Fruit fly (Drosophila melanogaster) whole organism, embryonic: ENCODE data around the gene CG4914.
A peak's percentile ranks its signal among the peaks of the same experiment; 100 is the strongest.

Experiments
- Antp ChIP-seq: fragments of 200-800 bp; sonication (Bioruptor generic); optimal IDR thresholded peaks from 3 replicates; lab custom pipeline; 2016; ENCODE audit warnings: missing biosample characterization, missing genetic modification characterization
- Bdp1 ChIP-seq: fragments of 200-800 bp; sonication (Bioruptor generic); optimal IDR thresholded peaks from 3 replicates; lab custom pipeline; 2016; ENCODE audit warnings: missing biosample characterization, missing genetic modification characterization
- Bgb ChIP-seq: fragments of 200-800 bp; sonication (Bioruptor generic); IDR thresholded peaks from 2 replicates; pipeline ENCODE4 v1.3.6; 2022; ENCODE audit warnings: missing biosample characterization, missing genetic modification characterization; ENCODE audit not compliant: partially characterized antibody
- CG10267 ChIP-seq: fragments of 200-800 bp; sonication (Bioruptor generic); optimal IDR thresholded peaks from 2 replicates; lab custom pipeline; 2018; ENCODE audit warnings: missing biosample characterization, mild to moderate bottlenecking, missing genetic modification characterization, moderate library complexity
- CG11504 ChIP-seq: fragments of 200-800 bp; sonication (Bioruptor generic); optimal IDR thresholded peaks from 3 replicates; lab custom pipeline; 2019; ENCODE audit warnings: missing biosample characterization, mild to moderate bottlenecking, missing genetic modification characterization, moderate library complexity
- CG12391 ChIP-seq: fragments of 200-800 bp; sonication (Bioruptor generic); optimal IDR thresholded peaks from 3 replicates; lab custom pipeline; 2018; ENCODE audit warnings: missing biosample characterization, mild to moderate bottlenecking, missing genetic modification characterization, moderate library complexity
- CG13894 ChIP-seq: fragments of 200-800 bp; sonication (Bioruptor generic); optimal IDR thresholded peaks from 3 replicates; lab custom pipeline; 2018; ENCODE audit warnings: missing biosample characterization, mild to moderate bottlenecking, missing genetic modification characterization, moderate library complexity
- CG14710 ChIP-seq: fragments of 200-800 bp; sonication (Bioruptor generic); optimal IDR thresholded peaks from 3 replicates; lab custom pipeline; 2019; ENCODE audit warnings: missing biosample characterization, mild to moderate bottlenecking, missing genetic modification characterization, moderate library complexity
- CG15073 ChIP-seq: fragments of 200-800 bp; sonication (Bioruptor generic); optimal IDR thresholded peaks from 2 replicates; lab custom pipeline; 2016; ENCODE audit warnings: missing biosample characterization, missing genetic modification characterization
- CG17359 ChIP-seq: fragments of 200-800 bp; sonication (Bioruptor generic); optimal IDR thresholded peaks from 3 replicates; lab custom pipeline; 2018; ENCODE audit warnings: missing biosample characterization, mild to moderate bottlenecking, missing genetic modification characterization, moderate library complexity
- CG17361 ChIP-seq: fragments of 200-800 bp; sonication (Bioruptor generic); IDR thresholded peaks from 3 replicates; pipeline ENCODE4 v1.3.6; 2022; ENCODE audit warnings: missing biosample characterization, missing genetic modification characterization
- CG17829 ChIP-seq: fragments of 200-800 bp; optimal IDR thresholded peaks from 2 replicates; lab custom pipeline; 2019; ENCODE audit warnings: missing biosample characterization, mild to moderate bottlenecking, missing genetic modification characterization, moderate library complexity
- CG17912 ChIP-seq: fragments of 200-800 bp; sonication (Bioruptor generic); optimal IDR thresholded peaks from 2 replicates; lab custom pipeline; 2018; ENCODE audit warnings: missing biosample characterization, mild to moderate bottlenecking, missing genetic modification characterization
- CG2712 ChIP-seq: fragments of 200-800 bp; optimal IDR thresholded peaks from 3 replicates; lab custom pipeline; 2019; ENCODE audit warnings: missing biosample characterization, mild to moderate bottlenecking, missing genetic modification characterization, moderate library complexity
- CG33213 ChIP-seq: fragments of 200-800 bp; sonication (Bioruptor generic); optimal IDR thresholded peaks from 3 replicates; lab custom pipeline; 2016; ENCODE audit warnings: missing biosample characterization, missing genetic modification characterization
- CG3407 ChIP-seq: fragments of 200-800 bp; sonication (Bioruptor generic); optimal IDR thresholded peaks from 2 replicates; lab custom pipeline; 2018; ENCODE audit warnings: missing biosample characterization, mild to moderate bottlenecking, missing genetic modification characterization
- CG3995 ChIP-seq: fragments of 200-800 bp; sonication (Bioruptor generic); optimal IDR thresholded peaks from 3 replicates; lab custom pipeline; 2016; ENCODE audit warnings: missing biosample characterization, missing genetic modification characterization
- CG7839 ChIP-seq: fragments of 200-800 bp; sonication (Bioruptor generic); optimal IDR thresholded peaks from 3 replicates; lab custom pipeline; 2018; ENCODE audit warnings: missing biosample characterization, mild to moderate bottlenecking, missing genetic modification characterization, moderate library complexity
- CG8290 ChIP-seq, 3 experiments: fragments of 200-800 bp; sonication (Bioruptor generic); optimal IDR thresholded peaks; 2 replicates each; lab custom pipeline; 2016 to 2019; ENCODE audit warnings: missing biosample characterization in 3 of 3, missing genetic modification characterization in 3 of 3, mild to moderate bottlenecking in 2 of 3, moderate library complexity in 1 of 3
- CoRest ChIP-seq: fragments of 200-800 bp; sonication (Bioruptor generic); optimal IDR thresholded peaks from 3 replicates; lab custom pipeline; 2018; ENCODE audit warnings: missing biosample characterization, mild to moderate bottlenecking, missing genetic modification characterization, moderate library complexity
- Dek ChIP-seq: fragments of 200-800 bp; sonication (Bioruptor generic); optimal IDR thresholded peaks from 3 replicates; lab custom pipeline; 2019; ENCODE audit warnings: missing biosample characterization, mild to moderate bottlenecking, missing genetic modification characterization, moderate library complexity
- Dip2 ChIP-seq: fragments of 200-800 bp; sonication (Bioruptor generic); IDR thresholded peaks from 2 replicates; pipeline ENCODE4 v1.3.6; 2022; ENCODE audit warnings: missing biosample characterization, missing genetic modification characterization
- Dp ChIP-seq: fragments of 200-800 bp; sonication (Bioruptor generic); optimal IDR thresholded peaks from 2 replicates; lab custom pipeline; 2018; ENCODE audit warnings: missing biosample characterization, mild to moderate bottlenecking, missing genetic modification characterization, moderate library complexity
- Ets97D ChIP-seq: fragments of 200-800 bp; sonication (Bioruptor generic); optimal IDR thresholded peaks from 3 replicates; lab custom pipeline; 2016; ENCODE audit warnings: missing biosample characterization, missing genetic modification characterization
- Hmr ChIP-seq: fragments of 200-800 bp; sonication (Bioruptor generic); optimal IDR thresholded peaks from 3 replicates; lab custom pipeline; 2017; ENCODE audit warnings: mild to moderate bottlenecking, missing biosample characterization, missing genetic modification reagents, missing genetic modification characterization
- Hmx ChIP-seq: fragments of 200-800 bp; sonication (Bioruptor generic); optimal IDR thresholded peaks from 2 replicates; lab custom pipeline; 2016; ENCODE audit warnings: missing biosample characterization, missing genetic modification characterization
- Lhr ChIP-seq: fragments of 200-800 bp; sonication (Bioruptor generic); optimal IDR thresholded peaks from 3 replicates; lab custom pipeline; 2017; ENCODE audit warnings: mild to moderate bottlenecking, missing biosample characterization, missing genetic modification reagents, missing genetic modification characterization
- Lim3 ChIP-seq: fragments of 200-800 bp; sonication (Bioruptor generic); IDR thresholded peaks from 2 replicates; pipeline ENCODE4 v1.3.6; 2022; ENCODE audit warnings: missing biosample characterization, missing genetic modification characterization
- Med ChIP-seq: fragments of 200-800 bp; sonication (Bioruptor generic); peaks from one replicate; lab custom pipeline; 2016; ENCODE audit warnings: missing biosample characterization, missing genetic modification characterization, mild to moderate bottlenecking, inconsistent platforms, moderate library complexity
- Myb ChIP-seq: fragments of 200-800 bp; sonication (Bioruptor generic); optimal IDR thresholded peaks from 2 replicates; lab custom pipeline; 2016; ENCODE audit warnings: missing biosample characterization, missing genetic modification characterization
- NK7.1 ChIP-seq: fragments of 200-800 bp; sonication (Bioruptor generic); optimal IDR thresholded peaks from 3 replicates; lab custom pipeline; 2016; ENCODE audit warnings: missing biosample characterization, missing genetic modification characterization
- Nf-YC ChIP-seq: fragments of 200-800 bp; optimal IDR thresholded peaks from 3 replicates; lab custom pipeline; 2019; ENCODE audit warnings: missing biosample characterization, mild to moderate bottlenecking, missing genetic modification characterization, moderate library complexity
- PHDP ChIP-seq: fragments of 200-800 bp; sonication (Bioruptor generic); optimal IDR thresholded peaks from 3 replicates; lab custom pipeline; 2018; ENCODE audit warnings: missing biosample characterization, mild to moderate bottlenecking, missing genetic modification characterization, moderate library complexity
- Rfx ChIP-seq: fragments of 200-800 bp; sonication (Bioruptor generic); IDR thresholded peaks from 2 replicates; pipeline ENCODE4 v1.3.6; 2022; ENCODE audit warnings: missing biosample characterization, missing genetic modification characterization
- Xbp1 ChIP-seq: fragments of 200-800 bp; sonication (Bioruptor generic); optimal IDR thresholded peaks from 3 replicates; lab custom pipeline; 2016; ENCODE audit warnings: missing biosample characterization, mild to moderate bottlenecking, missing genetic modification characterization
- ato ChIP-seq: fragments of 200-800 bp; sonication (Bioruptor generic); IDR thresholded peaks from 2 replicates; pipeline ENCODE4 v1.3.6; 2022; ENCODE audit warnings: missing biosample characterization, missing genetic modification characterization; ENCODE audit not compliant: partially characterized antibody
- ci ChIP-seq: fragments of 200-800 bp; sonication (Bioruptor generic); IDR thresholded peaks from 3 replicates; pipeline ENCODE4 v1.3.6; 2022; ENCODE audit warnings: missing biosample characterization, missing genetic modification characterization
- crol ChIP-seq: fragments of 200-800 bp; sonication (Bioruptor generic); IDR thresholded peaks from 2 replicates; pipeline ENCODE4 v1.3.6; 2022; ENCODE audit warnings: missing biosample characterization, missing genetic modification characterization
- dmrt11E ChIP-seq: fragments of 200-800 bp; sonication (Bioruptor generic); optimal IDR thresholded peaks from 3 replicates; lab custom pipeline; 2018; ENCODE audit warnings: missing biosample characterization, mild to moderate bottlenecking, missing genetic modification characterization, moderate library complexity
- dpn ChIP-seq, 2 experiments: fragments of 200-800 bp; sonication (Bioruptor generic); optimal IDR thresholded peaks; 3 replicates each; lab custom pipeline; 2016; ENCODE audit warnings: missing biosample characterization in 2 of 2, missing genetic modification characterization in 2 of 2
- kay ChIP-seq: fragments of 200-800 bp; sonication (Bioruptor generic); optimal IDR thresholded peaks from 2 replicates; lab custom pipeline; 2016; ENCODE audit warnings: missing biosample characterization, missing genetic modification characterization
- nmo ChIP-seq: fragments of 200-800 bp; sonication (Bioruptor generic); optimal IDR thresholded peaks from 2 replicates; lab custom pipeline; 2018; ENCODE audit warnings: missing biosample characterization, mild to moderate bottlenecking, missing genetic modification characterization, moderate library complexity
- phol ChIP-seq: fragments of 200-800 bp; sonication (Bioruptor generic); optimal IDR thresholded peaks from 3 replicates; lab custom pipeline; 2018; ENCODE audit warnings: missing biosample characterization, mild to moderate bottlenecking, missing genetic modification characterization, moderate library complexity
- slbo ChIP-seq: fragments of 200-800 bp; sonication (Bioruptor generic); IDR thresholded peaks from 2 replicates; pipeline ENCODE4 v1.3.6; 2022; ENCODE audit warnings: missing biosample characterization, missing genetic modification characterization
- sob ChIP-seq: fragments of 200-800 bp; sonication (Bioruptor generic); IDR thresholded peaks from 2 replicates; pipeline ENCODE4 v1.3.6; 2022; ENCODE audit warnings: missing biosample characterization, missing genetic modification characterization
- sqz ChIP-seq: fragments of 200-800 bp; sonication (Bioruptor generic); optimal IDR thresholded peaks from 3 replicates; lab custom pipeline; 2018; ENCODE audit warnings: missing biosample characterization, mild to moderate bottlenecking, missing genetic modification characterization
- sug ChIP-seq: fragments of 200-800 bp; optimal IDR thresholded peaks from 2 replicates; lab custom pipeline; 2019; ENCODE audit warnings: missing biosample characterization, mild to moderate bottlenecking, missing genetic modification characterization, moderate library complexity
- trem ChIP-seq: fragments of 200-800 bp; optimal IDR thresholded peaks from 3 replicates; lab custom pipeline; 2019; ENCODE audit warnings: missing biosample characterization, mild to moderate bottlenecking, missing genetic modification characterization, moderate library complexity
- zen ChIP-seq: fragments of 200-800 bp; sonication (Bioruptor generic); optimal IDR thresholded peaks from 3 replicates; lab custom pipeline; 2018; ENCODE audit warnings: missing biosample characterization, mild to moderate bottlenecking, missing genetic modification characterization, moderate library complexity

The CG4914 gene

dm6 chr3L:14671546-14671945 lies 6.4 kb downstream of the CG4914 start:
- TF ChIP-seq CG13894 (peak; percentile 17), Nf-YC (tag; lab: Kevin White, UChicago) (no peak), Antp (GFP tag; lab: Kevin White, UChicago) (no peak), CG8290 (GFP tag; optimal IDR thresholded peaks at IDR 0.05; lab: Kevin White, UChicago) (no peak), CG8290 (tag; optimal IDR thresholded peaks at IDR 0.05; lab: Kevin White, UChicago) (peak in 1 of 2 experiments; percentile 34), Myb (GFP tag; lab: Kevin White, UChicago) (peak; percentile 99), Dip2 (peak; percentile 95), sob (GFP tag; lab: Robert Waterston, UW) (0 out of 2 replicates have a peak, but pooled peaks have one; percentile 14), NK7.1 (GFP tag; lab: Kevin White, UChicago) (no peak), kay (GFP tag; lab: Kevin White, UChicago) (peak; percentile 9), CG7839 (tag; lab: Kevin White, UChicago) (peak; percentile 16), CG17829 (peak; percentile 21), CG17912 (peak; percentile 48), Dek (tag; lab: Kevin White, UChicago) (peak; percentile 43), CG2712 (tag; lab: Kevin White, UChicago) (peak; percentile 53), CG11504 (tag; lab: Kevin White, UChicago) (peak; percentile 51), CoRest (tag; lab: Kevin White, UChicago) (peak; percentile 57), Med (GFP tag; lab: Kevin White, UChicago) (peak; percentile 88), CG17361 (GFP tag; lab: Robert Waterston, UW) (0 out of 3 replicates have a peak, but pooled peaks have one; percentile 28), slbo (GFP tag; lab: Robert Waterston, UW) (peak; percentile 41; the same call in 1 of the 2 replicates), Lhr (GFP tag; lab: Kevin White, UChicago) (peak; percentile 81), CG3407 (GFP tag; lab: Kevin White, UChicago) (peak; percentile 33), phol (peak; percentile 1), CG12391 (tag; lab: Kevin White, UChicago) (peak; percentile 8), CG10267 (peak; percentile 22), CG14710 (peak; percentile 12), sug (tag; lab: Kevin White, UChicago) (peak; percentile 20), CG17359 (peak; percentile 15), Hmx (GFP tag; lab: Kevin White, UChicago) (no peak), Bgb (GFP tag; lab: Robert Waterston, UW) (peak; percentile 56), ci (GFP tag; lab: Robert Waterston, UW) (0 out of 3 replicates have a peak, but pooled peaks have one; percentile 41), Dp (GFP tag; lab: Kevin White, UChicago) (peak; percentile 29), Rfx (GFP tag; lab: Robert Waterston, UW) (peak; percentile 55), Bdp1 (GFP tag; lab: Kevin White, UChicago) (peak; percentile 54), PHDP (no peak), trem (peak; percentile 39), Lim3 (GFP tag; lab: Robert Waterston, UW) (no peak), sqz (GFP tag; lab: Kevin White, UChicago) (no peak), Hmr (peak; percentile 35), Xbp1 (GFP tag; lab: Kevin White, UChicago) (peak; percentile 27), Ets97D (GFP tag; lab: Kevin White, UChicago) (peak; percentile 42), CG3995 (GFP tag; lab: Kevin White, UChicago) (peak; percentile 36), CG15073 (GFP tag; lab: Kevin White, UChicago) (peak; percentile 75), crol (no peak), dmrt11E (tag; lab: Kevin White, UChicago) (no peak), zen (tag; lab: Kevin White, UChicago) (peak; percentile 21), CG33213 (GFP tag; lab: Kevin White, UChicago) (peak; percentile 61), ato (GFP tag; lab: Robert Waterston, UW) (no peak), nmo (GFP tag; lab: Kevin White, UChicago) (peak; percentile 27), dpn (GFP tag; optimal IDR thresholded peaks at IDR 0.05; lab: Kevin White, UChicago) (peak; percentile 13 to 33)
